Fruit fly (Drosophila melanogaster) whole organism, embryonic: ENCODE measurements around the gene Gclc.

Source experiments
- Atf-2 ChIP-seq: fragments of 200-800 bp; sonication (Bioruptor generic); optimal IDR thresholded peaks from 2 replicates; lab custom pipeline; 2016; ENCODE audit warnings: missing biosample characterization, missing genetic modification characterization
- Awh ChIP-seq: fragments of 200-800 bp; sonication (Bioruptor generic); IDR thresholded peaks from 2 replicates; pipeline ENCODE4, ENCODE4 v1.3.6; 2022; ENCODE audit warnings: missing biosample characterization, missing genetic modification characterization
- Bgb ChIP-seq: fragments of 200-800 bp; sonication (Bioruptor generic); IDR thresholded peaks from 2 replicates; pipeline ENCODE4 v1.3.6; 2022; ENCODE audit warnings: missing biosample characterization, missing genetic modification characterization; ENCODE audit not compliant: partially characterized antibody
- CG10274 ChIP-seq: fragments of 200-800 bp; sonication (Bioruptor generic); optimal IDR thresholded peaks from 3 replicates; lab custom pipeline; 2017; ENCODE audit warnings: missing biosample characterization, mild to moderate bottlenecking, missing genetic modification characterization
- CG10366 ChIP-seq: fragments of 200-800 bp; sonication (Bioruptor generic); IDR thresholded peaks from 2 replicates; pipeline ENCODE4 v1.3.6; 2022; ENCODE audit warnings: missing biosample characterization, missing genetic modification characterization
- CG10543 ChIP-seq: fragments of 200-800 bp; sonication (Bioruptor generic); optimal IDR thresholded peaks from 3 replicates; lab custom pipeline; 2017; ENCODE audit warnings: missing biosample characterization, mild to moderate bottlenecking, missing genetic modification characterization, moderate library complexity
- CG12236 ChIP-seq: fragments of 200-800 bp; sonication (Bioruptor generic); optimal IDR thresholded peaks from 2 replicates; lab custom pipeline; 2016; ENCODE audit warnings: missing biosample characterization, missing genetic modification characterization
- CG12769 ChIP-seq: fragments of 200-800 bp; sonication (Bioruptor generic); optimal IDR thresholded peaks from 2 replicates; lab custom pipeline; 2019; ENCODE audit warnings: missing biosample characterization, mild to moderate bottlenecking, missing genetic modification characterization, moderate library complexity
- CG13287 ChIP-seq: fragments of 200-800 bp; sonication (Bioruptor generic); IDR thresholded peaks from 2 replicates; pipeline ENCODE4 v1.3.6; 2022; ENCODE audit warnings: missing biosample characterization, missing genetic modification characterization; ENCODE audit not compliant: partially characterized antibody
- CG14050 ChIP-seq: fragments of 200-800 bp; sonication (Bioruptor generic); IDR thresholded peaks from 3 replicates; pipeline ENCODE4 v1.3.6; 2022; ENCODE audit warnings: missing biosample characterization, missing genetic modification characterization
- CG1832 ChIP-seq: fragments of 200-800 bp; sonication (Bioruptor generic); optimal IDR thresholded peaks from 2 replicates; lab custom pipeline; 2017; ENCODE audit warnings: missing biosample characterization, mild to moderate bottlenecking, missing genetic modification characterization, inconsistent platforms
- CG2875 ChIP-seq: fragments of 200-800 bp; sonication (Bioruptor generic); optimal IDR thresholded peaks from 2 replicates; lab custom pipeline; 2017; ENCODE audit warnings: missing biosample characterization, mild to moderate bottlenecking, missing genetic modification characterization, missing genetic modification reagents
- CG34422 ChIP-seq: fragments of 200-800 bp; sonication (Bioruptor generic); IDR thresholded peaks from 3 replicates; pipeline ENCODE4 v1.3.6; 2022; ENCODE audit warnings: missing biosample characterization, missing genetic modification characterization
- CG3838 ChIP-seq: fragments of 200-800 bp; sonication (Bioruptor generic); optimal IDR thresholded peaks from 3 replicates; lab custom pipeline; 2016; ENCODE audit warnings: missing biosample characterization, missing genetic modification characterization
- CG4328 ChIP-seq: fragments of 200-800 bp; sonication (Bioruptor generic); optimal IDR thresholded peaks from 3 replicates; lab custom pipeline; 2017; ENCODE audit warnings: missing biosample characterization, missing genetic modification reagents, missing genetic modification characterization
- CG6765 ChIP-seq: fragments of 200-800 bp; sonication (Bioruptor generic); optimal IDR thresholded peaks from 3 replicates; lab custom pipeline; 2017; ENCODE audit warnings: missing biosample characterization, mild to moderate bottlenecking, missing genetic modification characterization
- CG7745 ChIP-seq: fragments of 200-800 bp; sonication (Bioruptor generic); optimal IDR thresholded peaks from 2 replicates; lab custom pipeline; 2018; ENCODE audit warnings: missing biosample characterization, mild to moderate bottlenecking, missing genetic modification characterization, moderate library complexity
- CG7786 ChIP-seq: fragments of 200-800 bp; sonication (Bioruptor generic); optimal IDR thresholded peaks from 2 replicates; lab custom pipeline; 2016; ENCODE audit warnings: missing biosample characterization, missing genetic modification characterization
- CG9876 ChIP-seq: fragments of 200-800 bp; sonication (Bioruptor generic); optimal IDR thresholded peaks from 2 replicates; lab custom pipeline; 2016; ENCODE audit warnings: missing biosample characterization, missing genetic modification characterization
- Dp ChIP-seq: fragments of 200-800 bp; sonication (Bioruptor generic); optimal IDR thresholded peaks from 2 replicates; lab custom pipeline; 2018; ENCODE audit warnings: missing biosample characterization, mild to moderate bottlenecking, missing genetic modification characterization, moderate library complexity
- Drgx ChIP-seq: fragments of 200-800 bp; sonication (Bioruptor generic); IDR thresholded peaks from 2 replicates; pipeline ENCODE4 v1.3.6; 2022; ENCODE audit warnings: missing biosample characterization, missing genetic modification characterization
- E2f2 ChIP-seq: fragments of 200-800 bp; sonication (Bioruptor generic); IDR thresholded peaks from 2 replicates; pipeline ENCODE4 v1.3.6; 2022; ENCODE audit warnings: missing biosample characterization, missing genetic modification characterization
- Eip74EF ChIP-seq, 2 experiments: fragments of 200-800 bp in 1 of 2; fragments of >200 bp in 1 of 2; sonication (Bioruptor generic) in 1 of 2; optimal IDR thresholded peaks; 2 replicates each; lab custom pipeline; 2017 to 2019; ENCODE audit warnings: missing biosample characterization in 2 of 2, missing genetic modification characterization in 2 of 2, mild to moderate bottlenecking in 1 of 2, moderate library complexity in 1 of 2
- Gsc ChIP-seq: fragments of 200-800 bp; sonication (Bioruptor generic); IDR thresholded peaks from 2 replicates; pipeline ENCODE4 v1.3.6; 2022; ENCODE audit warnings: missing biosample characterization, missing genetic modification characterization
- HLH3B ChIP-seq: fragments of 200-800 bp; sonication (Bioruptor generic); IDR thresholded peaks from 2 replicates; pipeline ENCODE4 v1.3.6; 2022; ENCODE audit warnings: missing biosample characterization, missing genetic modification characterization
- HLHmδ ChIP-seq: fragments of 200-800 bp; sonication (Bioruptor generic); optimal IDR thresholded peaks from 2 replicates; lab custom pipeline; 2018; ENCODE audit warnings: missing biosample characterization, mild to moderate bottlenecking, missing genetic modification characterization, moderate library complexity
- Jarid2 ChIP-seq: fragments of 200-800 bp; sonication (Bioruptor generic); optimal IDR thresholded peaks from 3 replicates; lab custom pipeline; 2017; ENCODE audit warnings: mild to moderate bottlenecking, missing biosample characterization, missing genetic modification reagents, missing genetic modification characterization
- Lim3 ChIP-seq: fragments of 200-800 bp; sonication (Bioruptor generic); IDR thresholded peaks from 2 replicates; pipeline ENCODE4 v1.3.6; 2022; ENCODE audit warnings: missing biosample characterization, missing genetic modification characterization
- NC2β ChIP-seq: fragments of 200-800 bp; sonication (Bioruptor generic); optimal IDR thresholded peaks from 2 replicates; lab custom pipeline; 2016; ENCODE audit warnings: missing biosample characterization, missing genetic modification characterization
- Nf-YB ChIP-seq: fragments of 200-800 bp; sonication (Bioruptor generic); optimal IDR thresholded peaks from 3 replicates; lab custom pipeline; 2019; ENCODE audit warnings: missing biosample characterization, mild to moderate bottlenecking, missing genetic modification characterization, moderate library complexity
- Sry-δ ChIP-seq: fragments of 200-800 bp; sonication (Bioruptor generic); optimal IDR thresholded peaks from 2 replicates; lab custom pipeline; 2016; ENCODE audit warnings: missing biosample characterization, missing genetic modification characterization
- Vsx1 ChIP-seq: fragments of 200-800 bp; sonication (Bioruptor generic); optimal IDR thresholded peaks from 2 replicates; lab custom pipeline; 2017; ENCODE audit warnings: missing biosample characterization, mild to moderate bottlenecking, missing genetic modification characterization, missing genetic modification reagents
- aop ChIP-seq: fragments of 200-800 bp; sonication (Bioruptor generic); IDR thresholded peaks from 2 replicates; pipeline ENCODE4 v1.3.6; 2022; ENCODE audit warnings: missing biosample characterization, missing genetic modification characterization
- ara ChIP-seq: fragments of 200-800 bp; sonication (Bioruptor generic); IDR thresholded peaks from 2 replicates; pipeline ENCODE4 v1.3.6; 2022; ENCODE audit warnings: missing biosample characterization, missing genetic modification characterization
- ci ChIP-seq: fragments of 200-800 bp; sonication (Bioruptor generic); IDR thresholded peaks from 3 replicates; pipeline ENCODE4 v1.3.6; 2022; ENCODE audit warnings: missing biosample characterization, missing genetic modification characterization
- ems ChIP-seq: fragments of 200-800 bp; sonication (Bioruptor generic); optimal IDR thresholded peaks from 3 replicates; lab custom pipeline; 2016; ENCODE audit warnings: missing biosample characterization, missing genetic modification characterization
- en ChIP-seq: fragments of 200-800 bp; sonication (Bioruptor generic); optimal IDR thresholded peaks from 2 replicates; lab custom pipeline; 2016; ENCODE audit warnings: missing biosample characterization, missing genetic modification characterization
- eyg ChIP-seq: fragments of 200-800 bp; sonication (Bioruptor generic); optimal IDR thresholded peaks from 3 replicates; lab custom pipeline; 2016; ENCODE audit warnings: missing biosample characterization, missing genetic modification characterization
- fd96Cb ChIP-seq: fragments of 200-800 bp; sonication (Bioruptor generic); optimal IDR thresholded peaks from 2 replicates; lab custom pipeline; 2018; ENCODE audit warnings: missing biosample characterization, mild to moderate bottlenecking, missing genetic modification characterization, moderate library complexity
- fru ChIP-seq: fragments of >200 bp; optimal IDR thresholded peaks from 2 replicates; lab custom pipeline; 2017
- gsb ChIP-seq: fragments of 200-800 bp; sonication (Bioruptor generic); IDR thresholded peaks from 2 replicates; pipeline ENCODE4 v1.3.6; 2022; ENCODE audit warnings: missing biosample characterization, missing genetic modification characterization
- ind ChIP-seq: fragments of 200-800 bp; sonication (Bioruptor generic); optimal IDR thresholded peaks from 3 replicates; lab custom pipeline; 2016; ENCODE audit warnings: missing biosample characterization, missing genetic modification characterization
- jumu ChIP-seq: fragments of 200-800 bp; sonication (Bioruptor generic); optimal IDR thresholded peaks from 3 replicates; lab custom pipeline; 2016; ENCODE audit warnings: missing biosample characterization, missing genetic modification characterization
- kah ChIP-seq: fragments of 200-800 bp; sonication (Bioruptor generic); optimal IDR thresholded peaks from 2 replicates; lab custom pipeline; 2018; ENCODE audit warnings: missing biosample characterization, mild to moderate bottlenecking, missing genetic modification characterization
- phol ChIP-seq: fragments of 200-800 bp; sonication (Bioruptor generic); optimal IDR thresholded peaks from 3 replicates; lab custom pipeline; 2018; ENCODE audit warnings: missing biosample characterization, mild to moderate bottlenecking, missing genetic modification characterization, moderate library complexity
- pros ChIP-seq: fragments of 200-800 bp; sonication (Bioruptor generic); optimal IDR thresholded peaks from 3 replicates; lab custom pipeline; 2019; ENCODE audit warnings: missing biosample characterization, mild to moderate bottlenecking, missing genetic modification characterization, moderate library complexity
- psq ChIP-seq: fragments of 200-800 bp; sonication (Bioruptor generic); optimal IDR thresholded peaks from 2 replicates; lab custom pipeline; 2017; ENCODE audit warnings: missing biosample characterization, missing genetic modification characterization
- salm ChIP-seq: fragments of 200-800 bp; sonication (Bioruptor generic); optimal IDR thresholded peaks from 2 replicates; lab custom pipeline; 2018; ENCODE audit warnings: missing biosample characterization, mild to moderate bottlenecking, missing genetic modification characterization
- sens ChIP-seq: fragments of 200-800 bp; sonication (Bioruptor generic); peaks from one replicate; lab custom pipeline; 2016; ENCODE audit warnings: missing biosample characterization, missing genetic modification characterization
- sima ChIP-seq: fragments of 200-800 bp; sonication (Bioruptor generic); optimal IDR thresholded peaks from 2 replicates; lab custom pipeline; 2016; ENCODE audit warnings: missing biosample characterization, missing genetic modification characterization
- slp2 ChIP-seq: fragments of 200-800 bp; sonication (Bioruptor generic); optimal IDR thresholded peaks from 2 replicates; lab custom pipeline; 2016; ENCODE audit warnings: missing biosample characterization, missing genetic modification characterization

Gene Gclc

DNA sequence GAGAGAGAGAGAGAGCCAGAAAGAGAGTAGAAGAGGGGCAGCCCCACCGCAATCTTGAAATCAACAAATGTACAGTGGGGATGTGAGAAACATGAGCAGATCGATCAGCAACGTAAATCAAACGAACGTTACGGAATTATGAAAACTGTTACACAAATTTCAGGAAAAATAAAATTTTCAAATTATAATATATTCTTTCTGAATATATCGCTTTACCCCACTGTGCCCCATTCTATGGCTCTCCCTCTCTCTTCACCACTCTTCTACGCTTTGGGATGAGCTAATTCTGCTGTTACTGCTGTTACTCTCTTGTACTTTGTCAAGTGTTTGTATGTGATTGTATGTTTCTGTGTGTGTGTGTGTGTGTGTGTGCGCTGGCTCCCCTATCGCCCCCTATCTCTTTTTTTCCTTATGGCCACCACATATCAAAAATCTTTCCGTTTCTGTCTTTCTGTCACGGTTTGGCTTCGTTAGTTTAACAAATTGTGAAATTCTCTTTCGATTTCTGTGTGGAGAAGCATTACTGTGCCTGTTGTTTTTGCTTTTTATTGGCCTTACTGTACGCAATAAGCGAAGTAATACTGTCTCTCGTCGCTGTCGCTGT lies 24.8 kb downstream of the Gclc start (continued):
- TF ChIP-seq eyg = peak; percentile 57
- TF ChIP-seq slp2 (GFP tag; lab: Kevin White, UChicago) = peak; percentile 74
- TF ChIP-seq psq (GFP tag; lab: Kevin White, UChicago) = peak; percentile 81
- peak; percentile 73 for TF ChIP-seq CG12236 (GFP tag; lab: Kevin White, UChicago)
- TF ChIP-seq CG10543 (GFP tag; lab: Kevin White, UChicago) = peak; percentile 88
- peak; percentile 85 for TF ChIP-seq CG7786 (GFP tag; lab: Kevin White, UChicago)
- peak; percentile 95 for TF ChIP-seq fd96Cb (tag; lab: Kevin White, UChicago)
- peak; percentile 83 for TF ChIP-seq Nf-YB (GFP tag; lab: Kevin White, UChicago)
- peak; percentile 84 for TF ChIP-seq kah
- TF ChIP-seq Vsx1 (GFP tag; lab: Kevin White, UChicago) = peak; percentile 97
- peak; percentile 82 for TF ChIP-seq CG3838 (GFP tag; lab: Kevin White, UChicago)
- TF ChIP-seq en = peak; percentile 76
- no peak for TF ChIP-seq fru (lab: Kevin White, UChicago)
- no peak for TF ChIP-seq CG1832 (GFP tag; lab: Kevin White, UChicago)
- peak; percentile 99 for TF ChIP-seq CG10366
- TF ChIP-seq CG4328 (GFP tag; lab: Kevin White, UChicago) = peak; percentile 79
- peak; percentile 50 for TF ChIP-seq CG9876 (GFP tag; lab: Kevin White, UChicago)
- peak; percentile 98 for TF ChIP-seq sens
- TF ChIP-seq aop (GFP tag; lab: Robert Waterston, UW) = peak; percentile 94
- peak; percentile 87 for TF ChIP-seq E2f2
- peak; percentile 91 for TF ChIP-seq jumu (GFP tag; lab: Kevin White, UChicago)
- TF ChIP-seq ci = peak; percentile 99
- TF ChIP-seq CG34422 (GFP tag; lab: Robert Waterston, UW) = peak; percentile 99
- peak; percentile 98 for TF ChIP-seq gsb (GFP tag; lab: Robert Waterston, UW)
- peak; percentile 99 for TF ChIP-seq Drgx (GFP tag; lab: Robert Waterston, UW)
- peak; percentile 59 for TF ChIP-seq sima
- TF ChIP-seq pros = peak; percentile 74
- peak; percentile 96 for TF ChIP-seq ind (GFP tag; lab: Kevin White, UChicago)
- peak; percentile 94 for TF ChIP-seq salm (tag; lab: Kevin White, UChicago)
- TF ChIP-seq CG6765 (GFP tag; lab: Kevin White, UChicago) = peak; percentile 95
- TF ChIP-seq CG13287 (GFP tag; lab: Robert Waterston, UW) = peak; percentile 65
- TF ChIP-seq Atf-2 = peak; percentile 84
- peak; percentile 80 for TF ChIP-seq Jarid2 (GFP tag; lab: Kevin White, UChicago)
- peak; percentile 89 for TF ChIP-seq CG10274 (GFP tag; lab: Kevin White, UChicago)
- peak; percentile 97 for TF ChIP-seq CG12769
- TF ChIP-seq HLH3B (GFP tag; lab: Robert Waterston, UW) = peak; percentile 99
- peak in 1 of 2 experiments; percentile 93 for TF ChIP-seq Eip74EF (GFP tag; optimal IDR thresholded peaks at IDR 0.05; lab: Kevin White, UChicago)
- peak; percentile 99 for TF ChIP-seq Awh (GFP tag; lab: Robert Waterston, UW)
- TF ChIP-seq phol = peak; percentile 94
- TF ChIP-seq CG7745 (tag; lab: Kevin White, UChicago) = peak; percentile 7
- TF ChIP-seq Lim3 (GFP tag; lab: Robert Waterston, UW) = peak; percentile 94
- TF ChIP-seq Gsc = peak; percentile 91
- TF ChIP-seq ara (GFP tag; lab: Robert Waterston, UW) = peak; percentile 98
- TF ChIP-seq Dp = peak; percentile 12
- peak; percentile 91 for TF ChIP-seq ems (GFP tag; lab: Kevin White, UChicago)
- peak; percentile 38 for TF ChIP-seq Sry-δ (GFP tag; lab: Kevin White, UChicago)
- TF ChIP-seq CG2875 (GFP tag; lab: Kevin White, UChicago) = peak; percentile 95
- peak; percentile 81 for TF ChIP-seq NC2β (GFP tag; lab: Kevin White, UChicago)
- TF ChIP-seq CG14050 (GFP tag; lab: Robert Waterston, UW) = peak; percentile 98
- TF ChIP-seq Bgb (GFP tag; lab: Robert Waterston, UW) = no peak
- no peak for TF ChIP-seq HLHmδ
